Worm (Caenorhabditis elegans): ENCODE data around the gene del-5.

ce11 chrX:11032412-11032811, 24.4 kb upstream of the del-5 start:
- TF ChIP-seq unc-62 (GFP tag; optimal IDR thresholded peaks at IDR 0.05) (no peak), ZK185.1 (tag; optimal IDR thresholded peaks at IDR 0.05; ENCODE audit: poor library complexity, severe bottlenecking) (no peak), lin-26 (GFP tag; IDR thresholded peaks at IDR 0.05) (no peak), F39B2.1 (GFP tag; IDR thresholded peaks at IDR 0.05) (no peak), Y53G8AR.9 (GFP tag; conservative IDR thresholded peaks at IDR 0.05) (no peak), ama-1 (optimal IDR thresholded peaks at IDR 0.05) (no peak), ama-1 (GFP tag; optimal IDR thresholded peaks at IDR 0.05) (no peak)

Measured in whole organism, young adult.